Fruit fly (Drosophila melanogaster) whole organism, embryonic: ENCODE results near the gene Cyp28d2.
A peak's percentile ranks its signal among the peaks of the same experiment; 100 is the strongest.

Experiments
- Ada2b ChIP-seq: fragments of 200-800 bp; sonication (Bioruptor generic); IDR thresholded peaks from 2 replicates; pipeline ENCODE4 v1.3.6; 2022; ENCODE audit warnings: missing biosample characterization, missing genetic modification characterization
- Bdp1 ChIP-seq: fragments of 200-800 bp; sonication (Bioruptor generic); optimal IDR thresholded peaks from 3 replicates; lab custom pipeline; 2016; ENCODE audit warnings: missing biosample characterization, missing genetic modification characterization
- Bgb ChIP-seq: fragments of 200-800 bp; sonication (Bioruptor generic); IDR thresholded peaks from 2 replicates; pipeline ENCODE4 v1.3.6; 2022; ENCODE audit warnings: missing biosample characterization, missing genetic modification characterization; ENCODE audit not compliant: partially characterized antibody
- CG13894 ChIP-seq: fragments of 200-800 bp; sonication (Bioruptor generic); optimal IDR thresholded peaks from 3 replicates; lab custom pipeline; 2018; ENCODE audit warnings: missing biosample characterization, mild to moderate bottlenecking, missing genetic modification characterization, moderate library complexity
- CG14710 ChIP-seq: fragments of 200-800 bp; sonication (Bioruptor generic); optimal IDR thresholded peaks from 3 replicates; lab custom pipeline; 2019; ENCODE audit warnings: missing biosample characterization, mild to moderate bottlenecking, missing genetic modification characterization, moderate library complexity
- CG15514 ChIP-seq: fragments of 200-800 bp; sonication (Bioruptor generic); optimal IDR thresholded peaks from 3 replicates; lab custom pipeline; 2017; ENCODE audit warnings: missing biosample characterization, missing genetic modification characterization, mild to moderate bottlenecking, moderate library complexity, missing genetic modification reagents
- CG1647 ChIP-seq: fragments of 200-800 bp; sonication (Bioruptor generic); optimal IDR thresholded peaks from 3 replicates; lab custom pipeline; 2016; ENCODE audit warnings: missing biosample characterization, missing genetic modification characterization
- CG17568 ChIP-seq: fragments of 200-800 bp; sonication (Bioruptor generic); optimal IDR thresholded peaks from 2 replicates; lab custom pipeline; 2018; ENCODE audit warnings: missing biosample characterization, mild to moderate bottlenecking, missing genetic modification characterization, moderate library complexity
- CG18619 ChIP-seq: fragments of 200-800 bp; sonication (Bioruptor generic); optimal IDR thresholded peaks from 3 replicates; lab custom pipeline; 2017; ENCODE audit warnings: missing biosample characterization, mild to moderate bottlenecking, missing genetic modification characterization
- CG2199 ChIP-seq: fragments of 200-800 bp; sonication (Bioruptor generic); IDR thresholded peaks from 3 replicates; pipeline ENCODE4 v1.3.6; 2022; ENCODE audit warnings: missing biosample characterization, missing genetic modification characterization
- CG30403 ChIP-seq: fragments of 200-800 bp; sonication (Bioruptor generic); optimal IDR thresholded peaks from 3 replicates; lab custom pipeline; 2016; ENCODE audit warnings: missing biosample characterization, missing genetic modification characterization
- CG42726 ChIP-seq: fragments of 200-800 bp; sonication (Bioruptor generic); IDR thresholded peaks from 2 replicates; pipeline ENCODE4 v1.3.6; 2022; ENCODE audit warnings: missing biosample characterization, missing genetic modification characterization; ENCODE audit not compliant: partially characterized antibody
- CG4328 ChIP-seq: fragments of 200-800 bp; sonication (Bioruptor generic); optimal IDR thresholded peaks from 3 replicates; lab custom pipeline; 2017; ENCODE audit warnings: missing biosample characterization, missing genetic modification reagents, missing genetic modification characterization
- Camta ChIP-seq: fragments of 200-800 bp; sonication (Bioruptor generic); optimal IDR thresholded peaks from 2 replicates; lab custom pipeline; 2016; ENCODE audit warnings: missing biosample characterization, missing genetic modification characterization
- Dfd ChIP-seq, 2 experiments: fragments of >200 bp; optimal IDR thresholded peaks; 2 replicates each; lab custom pipeline; 2017; ENCODE audit warnings: missing biosample characterization in 2 of 2, missing genetic modification characterization in 2 of 2
- Dp ChIP-seq: fragments of 200-800 bp; sonication (Bioruptor generic); optimal IDR thresholded peaks from 2 replicates; lab custom pipeline; 2018; ENCODE audit warnings: missing biosample characterization, mild to moderate bottlenecking, missing genetic modification characterization, moderate library complexity
- Fer2 ChIP-seq: fragments of 200-800 bp; sonication (Bioruptor generic); optimal IDR thresholded peaks from 2 replicates; lab custom pipeline; 2018; ENCODE audit warnings: missing biosample characterization, mild to moderate bottlenecking, missing genetic modification characterization, moderate library complexity
- Hsf ChIP-seq: fragments of 200-800 bp; sonication (Bioruptor generic); optimal IDR thresholded peaks from 3 replicates; lab custom pipeline; 2016; ENCODE audit warnings: missing biosample characterization, missing genetic modification characterization
- Kr ChIP-seq: fragments of 200-800 bp; sonication (Bioruptor generic); optimal IDR thresholded peaks from 2 replicates; lab custom pipeline; 2017; ENCODE audit warnings: missing biosample characterization, mild to moderate bottlenecking, missing genetic modification characterization
- Lpt ChIP-seq: fragments of >200 bp; optimal IDR thresholded peaks from 2 replicates; lab custom pipeline; 2018; ENCODE audit warnings: missing biosample characterization, missing genetic modification characterization
- Neu2 ChIP-seq: fragments of 200-800 bp; sonication (Bioruptor generic); optimal IDR thresholded peaks from 3 replicates; lab custom pipeline; 2016; ENCODE audit warnings: missing biosample characterization, missing genetic modification characterization, borderline replicate concordance
- Nf-YC ChIP-seq: fragments of 200-800 bp; optimal IDR thresholded peaks from 3 replicates; lab custom pipeline; 2019; ENCODE audit warnings: missing biosample characterization, mild to moderate bottlenecking, missing genetic modification characterization, moderate library complexity
- Opbp ChIP-seq: fragments of 200-800 bp; sonication (Bioruptor generic); IDR thresholded peaks from 3 replicates; pipeline ENCODE4 v1.3.6; 2022; ENCODE audit warnings: missing biosample characterization, missing genetic modification characterization; ENCODE audit not compliant: partially characterized antibody
- Pdp1 ChIP-seq, 2 experiments: fragments of 200-800 bp; sonication (Bioruptor generic); optimal IDR thresholded peaks; 3 replicates each; lab custom pipeline; 2016; ENCODE audit warnings: missing biosample characterization in 2 of 2, missing genetic modification characterization in 2 of 2, mild to moderate bottlenecking in 1 of 2, moderate library complexity in 1 of 2
- Six4 ChIP-seq: fragments of 200-800 bp; sonication (Bioruptor generic); optimal IDR thresholded peaks from 2 replicates; lab custom pipeline; 2016; ENCODE audit warnings: missing biosample characterization, missing genetic modification characterization
- Stat92E ChIP-seq, 3 experiments: fragments of >200 bp in 2 of 3; fragments of 200-800 bp in 1 of 3; sonication (Bioruptor generic) in 1 of 3; optimal IDR thresholded peaks; 2 replicates each; lab custom pipeline; 2017 to 2019; ENCODE audit warnings: missing biosample characterization in 3 of 3, missing genetic modification characterization in 3 of 3, mild to moderate bottlenecking in 1 of 3, moderate library complexity in 1 of 3
- Vsx1 ChIP-seq: fragments of 200-800 bp; sonication (Bioruptor generic); optimal IDR thresholded peaks from 2 replicates; lab custom pipeline; 2017; ENCODE audit warnings: missing biosample characterization, mild to moderate bottlenecking, missing genetic modification characterization, missing genetic modification reagents
- ac ChIP-seq: fragments of 200-800 bp; sonication (Bioruptor generic); optimal IDR thresholded peaks from 3 replicates; lab custom pipeline; 2017; ENCODE audit warnings: missing biosample characterization, mild to moderate bottlenecking, missing genetic modification characterization
- bowl ChIP-seq: fragments of 200-800 bp; sonication (Bioruptor generic); IDR thresholded peaks from 2 replicates; pipeline ENCODE4 v1.3.6; 2022; ENCODE audit warnings: missing biosample characterization, missing genetic modification characterization
- br ChIP-seq: fragments of >200 bp; optimal IDR thresholded peaks from 2 replicates; lab custom pipeline; 2017
- btn ChIP-seq: fragments of 200-800 bp; sonication (Bioruptor generic); optimal IDR thresholded peaks from 2 replicates; lab custom pipeline; 2016; ENCODE audit warnings: missing biosample characterization, missing genetic modification characterization
- cad ChIP-seq: fragments of >200 bp; optimal IDR thresholded peaks from 2 replicates; lab custom pipeline; 2017; ENCODE audit warnings: missing biosample characterization, missing genetic modification characterization
- chm ChIP-seq: fragments of 200-800 bp; sonication (Bioruptor generic); IDR thresholded peaks from 2 replicates; pipeline ENCODE4 v1.3.6; 2022; ENCODE audit warnings: missing biosample characterization, missing genetic modification characterization
- eve ChIP-seq, 2 experiments: fragments of >200 bp; optimal IDR thresholded peaks; 2 replicates each; lab custom pipeline; 2017; ENCODE audit warnings: missing biosample characterization in 2 of 2, missing genetic modification characterization in 2 of 2
- grn ChIP-seq: fragments of 200-800 bp; sonication (Bioruptor generic); optimal IDR thresholded peaks from 3 replicates; lab custom pipeline; 2017; ENCODE audit warnings: missing biosample characterization, missing genetic modification characterization
- insv ChIP-seq, 2 experiments: fragments of 200-800 bp; sonication (Bioruptor generic); optimal IDR thresholded peaks; 3 replicates each; lab custom pipeline; 2016 to 2018; ENCODE audit warnings: missing biosample characterization in 2 of 2, missing genetic modification characterization in 2 of 2
- nom ChIP-seq: fragments of 200-800 bp; sonication (Bioruptor generic); optimal IDR thresholded peaks from 2 replicates; lab custom pipeline; 2017; ENCODE audit warnings: missing biosample characterization, missing genetic modification characterization, mild to moderate bottlenecking, moderate library complexity, missing genetic modification reagents
- pfk ChIP-seq: fragments of 200-800 bp; sonication (Bioruptor generic); optimal IDR thresholded peaks from 2 replicates; lab custom pipeline; 2018; ENCODE audit warnings: missing biosample characterization, mild to moderate bottlenecking, missing genetic modification characterization, moderate library complexity
- pros ChIP-seq: fragments of 200-800 bp; sonication (Bioruptor generic); optimal IDR thresholded peaks from 3 replicates; lab custom pipeline; 2019; ENCODE audit warnings: missing biosample characterization, mild to moderate bottlenecking, missing genetic modification characterization, moderate library complexity
- rib ChIP-seq: fragments of 200-800 bp; sonication (Bioruptor generic); IDR thresholded peaks from 2 replicates; pipeline ENCODE4 v1.3.6; 2022; ENCODE audit warnings: missing biosample characterization, missing genetic modification characterization
- salm ChIP-seq: fragments of 200-800 bp; sonication (Bioruptor generic); optimal IDR thresholded peaks from 2 replicates; lab custom pipeline; 2018; ENCODE audit warnings: missing biosample characterization, mild to moderate bottlenecking, missing genetic modification characterization
- sens ChIP-seq: fragments of 200-800 bp; sonication (Bioruptor generic); peaks from one replicate; lab custom pipeline; 2016; ENCODE audit warnings: missing biosample characterization, missing genetic modification characterization
- sqz ChIP-seq: fragments of 200-800 bp; sonication (Bioruptor generic); optimal IDR thresholded peaks from 3 replicates; lab custom pipeline; 2018; ENCODE audit warnings: missing biosample characterization, mild to moderate bottlenecking, missing genetic modification characterization
- ttk ChIP-seq: fragments of 200-800 bp; sonication (Bioruptor generic); IDR thresholded peaks from 2 replicates; pipeline ENCODE4 v2.1.2; 2022; ENCODE audit warnings: missing biosample characterization, missing genetic modification characterization
- twi ChIP-seq: fragments of 200-800 bp; optimal IDR thresholded peaks from 2 replicates; lab custom pipeline; 2019; ENCODE audit warnings: missing biosample characterization, mild to moderate bottlenecking, missing genetic modification characterization, moderate library complexity
- z ChIP-seq: fragments of 200-800 bp; sonication (Bioruptor generic); IDR thresholded peaks from 3 replicates; pipeline ENCODE4 v1.3.6; 2022; ENCODE audit warnings: missing biosample characterization, missing genetic modification characterization
- zfh2 ChIP-seq: fragments of 200-800 bp; sonication (Bioruptor generic); optimal IDR thresholded peaks from 2 replicates; lab custom pipeline; 2016; ENCODE audit warnings: missing biosample characterization, missing genetic modification characterization

The Cyp28d2 gene

DNA sequence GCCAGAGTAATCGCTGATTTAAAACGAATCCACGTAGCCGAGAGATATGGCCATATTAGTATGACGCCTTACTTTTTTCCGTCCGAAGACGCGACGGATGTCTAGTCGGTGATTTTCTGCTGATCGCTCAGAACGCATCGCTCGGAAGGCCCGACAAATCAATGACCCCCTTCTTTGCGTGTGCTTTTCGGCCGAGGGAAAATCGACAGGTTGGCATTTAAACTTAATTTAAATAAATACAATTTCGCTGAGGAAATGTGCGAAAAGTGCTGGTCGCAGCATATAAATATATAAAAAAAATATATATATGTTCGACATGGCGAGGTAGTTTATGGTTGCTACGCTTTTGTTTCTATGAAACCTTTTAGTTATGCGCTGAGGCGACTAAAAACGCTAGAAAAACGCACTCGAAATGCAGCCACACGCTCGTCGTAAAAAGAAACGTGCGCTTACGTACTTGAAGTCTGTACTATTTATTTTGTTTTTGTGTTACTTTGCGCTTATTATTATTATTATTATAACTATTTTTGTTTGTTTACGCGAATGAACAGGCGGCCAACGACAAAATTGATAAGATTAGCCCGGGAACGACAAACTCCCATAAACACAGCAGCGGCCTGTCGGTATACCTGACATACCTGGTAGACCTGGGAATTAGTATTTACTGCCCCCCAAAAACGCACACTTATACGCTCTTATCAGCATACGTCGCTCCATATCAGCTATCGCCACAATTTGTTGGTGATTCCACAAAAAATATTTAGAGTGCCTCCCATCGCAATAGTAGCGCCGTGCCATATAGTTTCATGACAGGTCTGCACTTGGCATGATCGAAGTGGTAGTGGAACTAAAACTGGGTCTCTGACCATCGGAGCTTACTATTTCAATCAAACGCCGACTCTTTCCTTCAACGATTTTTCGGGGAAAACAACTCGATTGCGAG, 26.2 kb downstream of the Cyp28d2 start (continued):
- TF ChIP-seq Stat92E (GFP tag; optimal IDR thresholded peaks at IDR 0.05; lab: Kevin White, UChicago), result no peak
- no peak for TF ChIP-seq Six4 (GFP tag; lab: Kevin White, UChicago)
- peak; percentile 15 for TF ChIP-seq CG13894
- TF ChIP-seq pfk, result peak; percentile 22
- TF ChIP-seq Dp (GFP tag; lab: Kevin White, UChicago), result no peak
- no peak for TF ChIP-seq zfh2 (GFP tag; lab: Kevin White, UChicago)
- TF ChIP-seq nom (GFP tag; lab: Kevin White, UChicago), result no peak
- TF ChIP-seq rib (GFP tag; lab: Robert Waterston, UW), result peak; percentile 16; the same call in 1 of the 2 replicates
- peak; percentile 2 for TF ChIP-seq CG15514 (GFP tag; lab: Kevin White, UChicago)
- TF ChIP-seq CG18619, result no peak
- no peak for TF ChIP-seq br (lab: Kevin White, UChicago)
- TF ChIP-seq, all 482 proteins: peak for 63

DNA sequence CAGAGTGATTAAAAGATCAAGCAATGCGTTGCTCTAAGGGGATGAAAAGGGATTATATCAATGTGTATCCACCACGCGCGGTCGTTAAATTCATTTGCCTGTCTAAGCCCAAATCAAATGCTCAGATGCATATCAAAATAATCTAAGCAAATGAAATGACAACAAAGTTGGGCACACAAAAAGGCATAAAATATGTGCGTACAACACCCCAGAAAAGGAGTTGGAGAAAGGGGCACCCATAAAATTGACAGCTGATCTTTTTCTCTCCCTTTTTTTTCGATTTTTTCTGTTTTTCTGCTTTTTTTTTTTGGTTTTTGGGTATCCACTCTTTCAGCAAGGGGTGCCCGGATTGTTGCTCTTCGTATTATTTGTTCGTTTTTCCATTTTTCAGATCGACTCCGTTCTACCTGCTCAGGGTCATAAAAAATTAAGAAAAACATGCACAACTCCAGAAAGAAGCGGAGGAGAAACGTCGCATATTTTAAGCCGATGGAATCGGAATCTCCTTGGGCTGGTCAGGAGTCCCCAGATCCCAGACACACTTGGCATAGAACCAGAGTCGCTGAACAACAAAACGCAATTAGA, 27.7 kb downstream of the Cyp28d2 start:
- TF ChIP-seq CG1647 (GFP tag; lab: Kevin White, UChicago) (no peak), Kr (GFP tag; lab: Kevin White, UChicago) (peak; percentile 74), Ada2b (GFP tag; lab: Robert Waterston, UW) (no peak), Pdp1 (GFP tag; optimal IDR thresholded peaks at IDR 0.05; lab: Kevin White, UChicago) (no peak), Opbp (no peak), twi (tag; lab: Kevin White, UChicago) (peak; percentile 30), eve (GFP tag; optimal IDR thresholded peaks at IDR 0.05; lab: Kevin White, UChicago) (peak in 1 of 2 experiments; percentile 49), ac (GFP tag; lab: Kevin White, UChicago) (peak; percentile 60), insv (GFP tag; optimal IDR thresholded peaks at IDR 0.05; lab: Kevin White, UChicago) (peak in 1 of 2 experiments; percentile 13), ttk (GFP tag; lab: Robert Waterston, UW) (no peak), bowl (GFP tag; lab: Robert Waterston, UW) (no peak), CG4328 (no peak), Nf-YC (tag; lab: Kevin White, UChicago) (no peak), CG2199 (peak; percentile 77; the same call in 2 of the 3 replicates), grn (GFP tag; lab: Kevin White, UChicago) (peak; percentile 86), CG14710 (tag; lab: Kevin White, UChicago) (no peak), salm (tag; lab: Kevin White, UChicago) (no peak), Lpt (no peak), nom (GFP tag; lab: Kevin White, UChicago) (peak; percentile 48), btn (GFP tag; lab: Kevin White, UChicago) (no peak), Hsf (GFP tag; lab: Kevin White, UChicago) (no peak), CG30403 (GFP tag; lab: Kevin White, UChicago) (no peak), z (GFP tag; lab: Robert Waterston, UW) (no peak), Camta (GFP tag; lab: Kevin White, UChicago) (no peak), Dfd (GFP tag; optimal IDR thresholded peaks at IDR 0.05; lab: Kevin White, UChicago) (no peak), cad (GFP tag; lab: Kevin White, UChicago) (peak; percentile 20), sqz (GFP tag; lab: Kevin White, UChicago) (peak; percentile 93), Vsx1 (no peak), Bdp1 (GFP tag; lab: Kevin White, UChicago) (no peak), sens (peak; percentile 7), CG42726 (GFP tag; lab: Robert Waterston, UW) (no peak), CG17568 (GFP tag; lab: Kevin White, UChicago) (no peak), Neu2 (GFP tag; lab: Kevin White, UChicago) (no peak), pros (GFP tag; lab: Kevin White, UChicago) (peak; percentile 68), Bgb (GFP tag; lab: Robert Waterston, UW) (no peak), chm (GFP tag; lab: Robert Waterston, UW) (no peak), Fer2 (tag; lab: Kevin White, UChicago) (no peak)
